Worm (Caenorhabditis elegans) whole organism, L3 larva: ENCODE measurements around the gene C15C7.6.

ENCODE experiments used
- R02D3.7 ChIP-seq: fragments of 150-350 bp; optimal IDR thresholded peaks from 2 replicates; lab custom pipeline; 2014; ENCODE audit warnings: missing biosample characterization, missing genetic modification characterization
- ZK546.5 ChIP-seq: sonication (generic microtip); optimal IDR thresholded peaks from 2 replicates; lab custom pipeline; 2017; ENCODE audit warnings: missing biosample characterization, missing genetic modification characterization
- ama-1 ChIP-seq: fragments of 150-350 bp; optimal IDR thresholded peaks from 2 replicates; lab custom pipeline; 2018
- ceh-16 ChIP-seq: sonication (generic microtip); optimal IDR thresholded peaks from 2 replicates; lab custom pipeline; 2017; ENCODE audit warnings: missing biosample characterization, missing genetic modification characterization
- ceh-28 ChIP-seq: fragments of 150-350 bp; optimal IDR thresholded peaks from 2 replicates; lab custom pipeline; 2014; ENCODE audit warnings: missing biosample characterization, missing genetic modification reagents, missing genetic modification characterization
- ceh-9 ChIP-seq: sonication (generic microtip); optimal IDR thresholded peaks from 2 replicates; lab custom pipeline; 2018; ENCODE audit warnings: missing biosample characterization, missing genetic modification characterization
- daf-12 ChIP-seq: fragments of 150-350 bp; optimal IDR thresholded peaks from 2 replicates; lab custom pipeline; 2014; ENCODE audit warnings: missing biosample characterization, missing genetic modification reagents, missing genetic modification characterization
- egl-27 ChIP-seq: sonication (generic microtip); optimal IDR thresholded peaks from 4 replicates; lab custom pipeline; 2017; ENCODE audit warnings: missing biosample characterization, missing genetic modification reagents, missing genetic modification characterization
- egl-5 ChIP-seq: fragments of 150-350 bp; optimal IDR thresholded peaks from 2 replicates; lab custom pipeline; 2017; ENCODE audit warnings: missing biosample characterization, missing genetic modification reagents, missing genetic modification characterization, inconsistent platforms
- elt-1 ChIP-seq: fragments of 150-350 bp; optimal IDR thresholded peaks from 2 replicates; lab custom pipeline; 2014; ENCODE audit warnings: missing biosample characterization, missing genetic modification characterization
- elt-2 ChIP-seq: sonication (generic microtip); optimal IDR thresholded peaks from 2 replicates; lab custom pipeline; 2016; ENCODE audit warnings: missing genetic modification reagents, mild to moderate bottlenecking, missing genetic modification characterization, missing compliant biosample characterization
- eor-1 ChIP-seq, 2 experiments: fragments of 150-350 bp; optimal IDR thresholded peaks; 2 replicates each; lab custom pipeline; 2014 to 2018; ENCODE audit warnings: missing biosample characterization in 2 of 2, missing genetic modification characterization in 2 of 2
- fkh-10 ChIP-seq: sonication (generic microtip); optimal IDR thresholded peaks from 2 replicates; lab custom pipeline; 2017; ENCODE audit warnings: missing biosample characterization, missing genetic modification reagents, missing genetic modification characterization
- fkh-2 ChIP-seq: fragments of 150-350 bp; optimal IDR thresholded peaks from 2 replicates; lab custom pipeline; 2014; ENCODE audit warnings: missing biosample characterization, missing genetic modification reagents, missing genetic modification characterization
- fos-1 ChIP-seq: fragments of 150-350 bp; optimal IDR thresholded peaks from 2 replicates; lab custom pipeline; 2014; ENCODE audit warnings: missing biosample characterization, missing genetic modification characterization
- hmg-11 ChIP-seq: sonication (generic microtip); optimal IDR thresholded peaks from 2 replicates; lab custom pipeline; 2016; ENCODE audit warnings: missing genetic modification characterization, missing compliant biosample characterization
- lin-39 ChIP-seq: fragments of 150-350 bp; optimal IDR thresholded peaks from 2 replicates; lab custom pipeline; 2018; ENCODE audit warnings: missing biosample characterization, missing genetic modification reagents, missing genetic modification characterization
- lsy-12 ChIP-seq: sonication (generic microtip); optimal IDR thresholded peaks from 2 replicates; lab custom pipeline; 2016; ENCODE audit warnings: mild to moderate bottlenecking, missing genetic modification characterization, missing compliant biosample characterization
- mdl-1 ChIP-seq: fragments of 150-350 bp; optimal IDR thresholded peaks from 2 replicates; lab custom pipeline; 2014; ENCODE audit warnings: missing biosample characterization, missing genetic modification characterization
- mml-1 ChIP-seq: fragments of 150-350 bp; sonication (generic microtip); optimal IDR thresholded peaks from 3 replicates; lab custom pipeline; 2014; ENCODE audit warnings: missing biosample characterization, missing genetic modification characterization
- nfya-1 ChIP-seq: sonication (generic microtip); optimal IDR thresholded peaks from 2 replicates; lab custom pipeline; 2017; ENCODE audit warnings: missing genetic modification characterization, mild to moderate bottlenecking, missing compliant biosample characterization, antibody characterized with exemption, moderate library complexity; ENCODE audit not compliant: insufficient read depth
- nhr-11 ChIP-seq: fragments of 150-350 bp; optimal IDR thresholded peaks from 2 replicates; lab custom pipeline; 2014; ENCODE audit warnings: missing biosample characterization, missing genetic modification characterization
- nhr-12 ChIP-seq: fragments of 150-350 bp; optimal IDR thresholded peaks from 2 replicates; lab custom pipeline; 2014; ENCODE audit warnings: missing biosample characterization, missing genetic modification characterization
- nhr-237 ChIP-seq: fragments of 150-350 bp; optimal IDR thresholded peaks from 2 replicates; lab custom pipeline; 2014; ENCODE audit warnings: missing biosample characterization, missing genetic modification characterization
- nhr-67 ChIP-seq: fragments of 150-350 bp; optimal IDR thresholded peaks from 2 replicates; lab custom pipeline; 2014; ENCODE audit warnings: missing biosample characterization, missing genetic modification characterization
- nhr-76 ChIP-seq: fragments of 150-350 bp; sonication (generic microtip); optimal IDR thresholded peaks from 5 replicates; lab custom pipeline; 2014; ENCODE audit warnings: missing biosample characterization, missing genetic modification characterization
- pha-4 ChIP-seq: fragments of 150-350 bp; optimal IDR thresholded peaks from 2 replicates; lab custom pipeline; 2014; ENCODE audit warnings: missing biosample characterization, missing genetic modification reagents, missing genetic modification characterization
- sea-2 ChIP-seq: fragments of 150-350 bp; sonication (generic microtip); optimal IDR thresholded peaks from 4 replicates; lab custom pipeline; 2014; ENCODE audit warnings: missing biosample characterization, missing genetic modification reagents, missing genetic modification characterization
- skn-1 ChIP-seq: fragments of 150-350 bp; optimal IDR thresholded peaks from 2 replicates; lab custom pipeline; 2014; ENCODE audit warnings: missing biosample characterization, missing genetic modification characterization
- snpc-4 ChIP-seq: fragments of 150-350 bp; optimal IDR thresholded peaks from 2 replicates; lab custom pipeline; 2014; ENCODE audit warnings: missing biosample characterization, missing genetic modification characterization
- unc-62 ChIP-seq: fragments of 150-350 bp; sonication (generic microtip); optimal IDR thresholded peaks from 4 replicates; lab custom pipeline; 2014; ENCODE audit warnings: missing biosample characterization, missing genetic modification reagents, missing genetic modification characterization
- zag-1 ChIP-seq: fragments of 150-350 bp; optimal IDR thresholded peaks from 2 replicates; lab custom pipeline; 2014; ENCODE audit warnings: missing biosample characterization, missing genetic modification characterization
- ztf-11 ChIP-seq: fragments of 150-350 bp; optimal IDR thresholded peaks from 2 replicates; lab custom pipeline; 2014; ENCODE audit warnings: missing biosample characterization, missing genetic modification characterization
- ztf-4 ChIP-seq: fragments of 150-350 bp; optimal IDR thresholded peaks from 2 replicates; lab custom pipeline; 2014; ENCODE audit warnings: missing biosample characterization, missing genetic modification characterization

The C15C7.6 gene

DNA sequence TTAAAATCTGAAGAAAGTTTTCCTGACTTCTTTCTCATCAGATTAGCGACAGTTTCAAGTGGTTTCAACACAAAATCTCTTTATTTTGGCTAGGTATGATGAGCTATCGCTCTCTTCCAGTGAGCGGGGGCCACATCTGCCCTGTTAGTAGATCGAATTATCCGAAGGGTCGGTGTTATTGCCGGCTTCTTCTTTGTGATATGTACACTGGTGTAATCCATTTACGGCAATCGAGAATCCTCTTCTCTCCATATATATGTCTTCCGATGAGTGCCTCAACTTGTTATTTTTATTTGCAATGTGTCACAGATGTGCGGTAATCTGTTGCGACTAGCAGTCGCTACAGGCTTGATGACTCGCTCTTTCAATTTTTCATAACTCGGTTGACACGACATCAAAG is 32.0 kb upstream of the C15C7.6 start:
- no peak for TF ChIP-seq fkh-10 (GFP tag; lab: Kevin White, UChicago)
- TF ChIP-seq mml-1 (tag; lab: Kevin White, UChicago) = no peak
- TF ChIP-seq skn-1 = no peak
- no peak for TF ChIP-seq ceh-16 (tag; lab: Kevin White, UChicago)
- TF ChIP-seq ceh-28 (tag; lab: Kevin White, UChicago) = no peak
- TF ChIP-seq pha-4 (tag; lab: Kevin White, UChicago) = no peak
- no peak for TF ChIP-seq elt-1 (tag; lab: Kevin White, UChicago)
- TF ChIP-seq egl-27 = no peak
- no peak for TF ChIP-seq ztf-4 (tag; lab: Kevin White, UChicago)
- TF ChIP-seq zag-1 (tag; lab: Kevin White, UChicago) = no peak
- no peak for TF ChIP-seq lsy-12 (tag; lab: Kevin White, UChicago)
- TF ChIP-seq ZK546.5 (tag; lab: Kevin White, UChicago) = no peak
- no peak for TF ChIP-seq R02D3.7 (tag; lab: Kevin White, UChicago)
- TF ChIP-seq ztf-11 = no peak
- no peak for TF ChIP-seq fos-1 (tag; lab: Kevin White, UChicago)
- no peak for TF ChIP-seq ama-1 (lab: Kevin White, UChicago)
- no peak for TF ChIP-seq unc-62
- no peak for TF ChIP-seq nhr-12 (tag; lab: Kevin White, UChicago)

- peak; percentile 53 for TF ChIP-seq nfya-1 (tag; lab: Kevin White, UChicago)
- TF ChIP-seq lin-39 (tag; lab: Kevin White, UChicago) = no peak
These were observed 28.9 kb upstream of the C15C7.6 start, which contains the start of gene fax-1 for ce11 chrX:3199249-3199648. Gene fax-1, minus strand, starts transcription at chrX:3199349.

DNA sequence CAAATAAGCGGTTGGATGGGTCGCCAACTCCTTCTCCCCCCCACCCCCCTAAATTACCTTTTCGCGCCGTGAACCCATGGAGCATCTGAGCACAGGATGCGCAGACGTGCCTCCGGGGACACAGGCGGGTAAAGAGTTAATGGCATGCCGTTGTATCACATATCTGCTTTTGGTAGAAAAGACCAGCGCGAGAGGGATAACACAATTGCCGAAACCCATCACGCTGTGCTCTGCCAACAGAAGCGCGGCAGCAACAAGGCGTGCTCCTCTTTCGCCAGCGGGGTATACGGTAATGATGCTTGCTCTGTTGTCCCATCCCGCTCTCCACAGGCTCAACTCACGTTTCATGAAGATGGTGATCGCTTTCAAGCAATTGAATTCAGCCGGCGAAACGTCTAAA is 27.0 kb upstream of the C15C7.6 start:
- no peak for TF ChIP-seq nhr-67 (tag; lab: Kevin White, UChicago)
- no peak for TF ChIP-seq ztf-11
- no peak for TF ChIP-seq snpc-4 (tag; lab: Kevin White, UChicago)
- TF ChIP-seq fkh-10 (GFP tag; lab: Kevin White, UChicago) = no peak
- TF ChIP-seq skn-1 = no peak
- TF ChIP-seq unc-62 = no peak
- TF ChIP-seq ama-1 (lab: Kevin White, UChicago) = no peak
- TF ChIP-seq egl-5 = no peak
- no peak for TF ChIP-seq sea-2 (GFP tag; lab: Kevin White, UChicago)
- TF ChIP-seq fkh-2 (tag; lab: Kevin White, UChicago) = no peak

- TF ChIP-seq fkh-10 (GFP tag; lab: Kevin White, UChicago) (peak; percentile 29), lsy-12 (tag; lab: Kevin White, UChicago) (no peak)
These were observed 21.2 kb upstream of the C15C7.6 start for ce11 chrX:3191353-3192065.

ce11 chrX:3190193-3190592 is 19.8 kb upstream of the C15C7.6 start:
- TF ChIP-seq ztf-4 (tag; lab: Kevin White, UChicago) (no peak), lin-39 (tag; lab: Kevin White, UChicago) (peak; percentile 30)

DNA sequence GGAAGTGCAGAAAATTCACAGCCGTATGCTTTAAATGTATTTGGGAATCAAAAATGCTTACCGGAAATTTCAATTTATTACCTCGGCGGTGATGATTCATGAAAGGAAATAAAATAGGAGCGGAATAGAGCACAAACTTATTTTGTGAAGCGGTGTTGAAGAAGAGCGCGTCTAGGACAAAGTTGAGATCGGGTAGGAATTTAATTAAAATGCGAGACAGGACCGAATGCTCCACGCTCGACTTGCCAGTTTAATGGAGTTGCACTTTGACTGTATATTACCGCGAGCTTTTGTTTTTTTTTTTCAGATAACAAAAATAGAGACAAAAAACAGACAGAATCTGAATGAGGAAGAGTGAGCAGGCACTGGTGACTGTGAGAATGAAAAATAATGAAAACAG is 14.3 kb upstream of the C15C7.6 start:
- TF ChIP-seq zag-1 (tag; lab: Kevin White, UChicago) = no peak
- TF ChIP-seq hmg-11 (tag; lab: Kevin White, UChicago) = no peak
- TF ChIP-seq eor-1 (tag; optimal IDR thresholded peaks at IDR 0.05; lab: Kevin White, UChicago) = no peak
- TF ChIP-seq elt-2 = no peak
- no peak for TF ChIP-seq ceh-9 (tag; lab: Kevin White, UChicago)
- no peak for TF ChIP-seq nhr-11 (tag; lab: Kevin White, UChicago)
- TF ChIP-seq mml-1 (tag; lab: Kevin White, UChicago) = no peak
- TF ChIP-seq mdl-1 (tag; lab: Kevin White, UChicago) = no peak
- no peak for TF ChIP-seq daf-12
- no peak for TF ChIP-seq nhr-76
- TF ChIP-seq nhr-237 (tag; lab: Kevin White, UChicago) = no peak
- TF ChIP-seq, all 47 proteins: peak for 0
